Worm (Caenorhabditis elegans): ENCODE results near the gene msd-2.

The msd-2 gene

ce11 chrIV:10033053-10033452 lies 4.2 kb downstream of the msd-2 start, which contains the start of gene F44D12.6:
TSS of gene F44D12.6 (plus strand) at chrIV:10033353.
- TF ChIP-seq B0336.3 (GFP tag; IDR thresholded peaks at IDR 0.05) (no peak), athp-1 (tag; optimal IDR thresholded peaks at IDR 0.05) (no peak), mxl-1 (tag; optimal IDR thresholded peaks at IDR 0.05) (no peak), ets-4 (GFP tag; optimal IDR thresholded peaks at IDR 0.05) (no peak), rec-8 (tag; optimal IDR thresholded peaks at IDR 0.05) (no peak)

DNA sequence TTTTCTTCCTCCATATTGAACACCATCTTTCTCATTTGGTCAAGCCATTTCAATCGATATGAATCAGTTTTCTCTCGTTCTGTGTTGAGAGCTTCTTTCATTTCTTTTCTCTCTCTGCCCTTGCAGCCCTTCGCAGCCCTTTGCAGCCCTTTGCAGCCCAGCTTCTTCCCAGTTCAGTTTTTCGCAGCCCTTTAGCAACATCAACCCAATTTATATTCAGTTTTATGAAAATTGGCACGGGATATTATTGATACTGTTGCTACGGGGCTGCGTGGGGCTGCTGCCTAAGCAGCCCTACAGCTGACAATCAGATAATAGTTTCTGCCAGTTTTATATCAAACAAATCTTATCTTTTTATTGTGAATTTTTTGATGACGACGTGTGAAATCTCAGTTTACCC lies 8.1 kb downstream of the msd-2 start, which contains the start of gene F44D12.10:
Gene F44D12.10, minus strand, starts transcription at position 101 of the 400 bp plus-strand sequence.
- TF ChIP-seq Y53G8AR.9 (GFP tag; conservative IDR thresholded peaks at IDR 0.05) (no peak), ceh-27 (GFP tag; optimal IDR thresholded peaks at IDR 0.05) (no peak), dox-1 (GFP tag; IDR thresholded peaks at IDR 0.05) (no peak), lin-54 (GFP tag; optimal IDR thresholded peaks at IDR 0.05) (no peak), attf-5 (GFP tag; optimal IDR thresholded peaks at IDR 0.05) (no peak), fkh-3 (tag; optimal IDR thresholded peaks at IDR 0.05) (no peak)

DNA sequence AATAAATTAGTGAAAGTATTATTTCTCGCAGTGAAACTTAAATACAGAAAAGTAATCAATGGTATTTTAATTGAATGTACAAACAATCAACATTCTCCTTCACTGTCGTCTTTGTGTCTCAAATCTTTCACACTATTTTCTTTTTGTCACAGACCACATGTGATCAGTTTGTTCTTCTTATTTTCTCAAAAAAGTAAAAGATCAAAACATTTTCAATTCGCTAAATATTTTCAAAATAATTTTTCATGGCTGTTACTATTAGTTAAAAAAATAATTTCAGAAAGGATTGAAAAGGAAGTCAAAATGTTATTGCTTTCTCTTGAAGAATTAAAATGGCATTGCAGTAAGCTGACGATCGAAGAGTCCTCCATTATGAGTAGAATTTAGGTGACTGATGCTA lies 11.9 kb downstream of the msd-2 start, which contains the start of gene dhs-31:
Gene dhs-31, minus strand, starts transcription at position 101 of the 400 bp plus-strand sequence.
- TF ChIP-seq F22D6.2 (tag; optimal IDR thresholded peaks at IDR 0.05) = no peak
- no peak for TF ChIP-seq lir-1 (GFP tag; conservative IDR thresholded peaks at IDR 0.05)
- TF ChIP-seq pbrm-1 (GFP tag; IDR thresholded peaks at IDR 0.05) = no peak
- no peak for TF ChIP-seq hsf-1 (GFP tag; IDR thresholded peaks at IDR 0.05)

ce11 chrIV:10042881-10043280 lies 14.0 kb downstream of the msd-2 start, which contains the start of gene frk-1:
TSS of gene frk-1 (plus strand) at chrIV:10043181.
- no peak for TF ChIP-seq F57A8.1 (GFP tag; optimal IDR thresholded peaks at IDR 0.05)
- TF ChIP-seq zim-3 (tag; optimal IDR thresholded peaks at IDR 0.05) = no peak
- no peak for TF ChIP-seq rec-8 (tag; optimal IDR thresholded peaks at IDR 0.05)
- TF ChIP-seq bed-1 (GFP tag; IDR thresholded peaks at IDR 0.05) = no peak
- TF ChIP-seq dpl-1 (GFP tag; optimal IDR thresholded peaks at IDR 0.05) = no peak
- no peak for TF ChIP-seq xnd-1 (tag; optimal IDR thresholded peaks at IDR 0.05)
- no peak for TF ChIP-seq ceh-79 (tag; optimal IDR thresholded peaks at IDR 0.05)
- TF ChIP-seq madf-6 (GFP tag; IDR thresholded peaks at IDR 0.05) = no peak
- no peak for TF ChIP-seq B0035.1 (tag; optimal IDR thresholded peaks at IDR 0.05)
- TF ChIP-seq F39B2.1 (GFP tag; IDR thresholded peaks at IDR 0.05) = no peak
- no peak for TF ChIP-seq die-1 (tag; optimal IDR thresholded peaks at IDR 0.05)
- TF ChIP-seq pha-4 (tag; optimal IDR thresholded peaks at IDR 0.05) = no peak
- no peak for TF ChIP-seq nhr-120 (GFP tag; IDR thresholded peaks at IDR 0.05)
- no peak for TF ChIP-seq snpc-4 (GFP tag; optimal IDR thresholded peaks at IDR 0.05)
- TF ChIP-seq snpc-4 (tag; optimal IDR thresholded peaks at IDR 0.05) = no peak
- TF ChIP-seq F57C9.4 (tag; optimal IDR thresholded peaks at IDR 0.05) = no peak
- no peak for TF ChIP-seq nfyb-1 (GFP tag; IDR thresholded peaks at IDR 0.05)
- TF ChIP-seq dpff-1 (tag; optimal IDR thresholded peaks at IDR 0.05) = no peak

DNA sequence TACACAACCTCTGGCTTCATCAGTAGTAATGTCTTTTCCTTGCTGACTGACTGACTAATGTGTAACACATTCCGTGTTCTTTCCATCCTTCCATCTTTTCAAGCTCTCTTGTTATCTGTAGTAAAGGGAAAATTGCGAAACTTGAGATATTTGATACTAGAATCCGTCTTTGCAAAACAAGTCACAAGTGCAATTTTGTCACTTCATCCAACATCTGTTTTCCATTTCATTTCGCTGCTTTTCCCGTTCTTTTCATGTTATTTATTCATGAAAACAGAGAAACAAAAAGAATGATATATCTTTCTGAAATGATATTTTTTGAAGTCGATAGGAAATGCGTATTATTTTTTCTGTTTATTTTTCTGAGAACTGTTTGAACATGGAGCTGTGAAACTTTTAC lies 17.1 kb downstream of the msd-2 start:
- TF ChIP-seq xnd-1 (tag; optimal IDR thresholded peaks at IDR 0.05) (no peak), Y53F4B.3 (GFP tag; IDR thresholded peaks at IDR 0.05) (no peak), lir-1 (GFP tag; conservative IDR thresholded peaks at IDR 0.05) (no peak), F22D6.2 (tag; optimal IDR thresholded peaks at IDR 0.05) (no peak), F39B2.1 (GFP tag; IDR thresholded peaks at IDR 0.05) (no peak), snpc-4 (GFP tag; optimal IDR thresholded peaks at IDR 0.05) (no peak), snpc-4 (tag; optimal IDR thresholded peaks at IDR 0.05) (no peak), Y56A3A.18 (GFP tag; IDR thresholded peaks at IDR 0.05) (no peak), ceh-79 (tag; optimal IDR thresholded peaks at IDR 0.05) (no peak), attf-6 (GFP tag; IDR thresholded peaks at IDR 0.05) (no peak)

Data from whole organism, young adult.